Worm (Caenorhabditis elegans) whole organism, L4/young adult: Measurements from ENCODE around the gene ebax-1.

ENCODE experiments used
- W03F9.2 ChIP-seq: fragments of 150-350 bp; optimal IDR thresholded peaks from 2 replicates; lab custom pipeline; 2014; ENCODE audit warnings: missing biosample characterization, missing genetic modification characterization
- dao-5 ChIP-seq: sonication (generic microtip); optimal IDR thresholded peaks from 2 replicates; lab custom pipeline; 2016; ENCODE audit warnings: missing genotype, missing genetic modification characterization, moderate library complexity, missing compliant biosample characterization
- him-1 ChIP-seq: sonication (generic microtip); optimal IDR thresholded peaks from 2 replicates; lab custom pipeline; 2016; ENCODE audit warnings: missing genotype, missing genetic modification reagents, missing genetic modification characterization, missing compliant biosample characterization

ebax-1 gene

DNA sequence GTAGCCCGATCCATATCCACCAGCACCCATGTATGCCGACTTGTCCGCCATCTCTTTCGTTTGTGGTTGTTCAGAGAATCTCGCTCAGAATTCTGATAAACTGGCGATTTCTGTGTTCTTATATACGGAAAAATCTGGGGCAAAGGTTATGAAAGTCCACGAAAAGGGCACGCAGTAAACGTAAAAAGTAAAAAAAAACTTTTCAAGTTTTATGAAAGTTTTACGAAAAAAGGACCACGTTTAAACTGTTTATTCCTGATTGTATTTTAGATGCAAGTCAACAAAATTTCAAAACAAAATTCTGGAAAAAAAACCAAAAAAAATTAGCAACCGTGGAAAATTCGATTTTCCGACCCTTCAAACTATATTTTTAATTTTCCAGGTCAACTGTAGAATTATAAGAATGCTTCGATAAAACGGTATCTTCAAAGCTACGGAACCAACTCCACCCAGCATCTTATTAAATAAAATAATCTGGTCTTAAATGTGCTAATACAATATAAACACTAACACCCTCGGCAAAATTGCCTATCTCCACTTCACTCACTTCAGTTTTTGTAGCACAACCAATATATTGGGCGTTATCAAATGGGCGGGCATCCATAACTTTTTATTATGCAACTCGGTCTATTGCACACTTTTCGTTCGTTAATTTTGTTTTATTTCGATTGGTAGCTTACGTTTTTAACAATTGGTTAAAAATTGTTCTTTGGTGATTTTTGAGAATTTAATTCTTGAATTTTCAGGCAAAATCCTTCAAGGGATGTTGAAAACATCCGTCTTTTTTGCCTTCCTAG is 17.4 kb upstream of the ebax-1 start, which contains the start of the genes nspd-7 and Y43C5A.2:
Gene nspd-7 (minus strand): TSS at position 51 of the 797 bp plus-strand sequence.
Gene Y43C5A.2 (plus strand): TSS at position 747 of the 797 bp plus-strand sequence.
- TF ChIP-seq W03F9.2 (tag; lab: Kevin White, UChicago) (no peak), dao-5 (tag; lab: Kevin White, UChicago) (no peak), him-1 (tag; lab: Kevin White, UChicago) (no peak)

- TF ChIP-seq him-1 (tag; lab: Kevin White, UChicago) (no peak), W03F9.2 (tag; lab: Kevin White, UChicago) (no peak), dao-5 (tag; lab: Kevin White, UChicago) (no peak)
Measured at ce11 chrIV:10273360-10273759, 13.4 kb upstream of the ebax-1 start.

ce11 chrIV:10273781-10274313 is 12.9 kb upstream of the ebax-1 start, which contains the start of gene Y43C5A.3:
Gene Y43C5A.3, plus strand, starts transcription at chrIV:10274036.
- TF ChIP-seq dao-5 (tag; lab: Kevin White, UChicago): no peak
- no peak for TF ChIP-seq W03F9.2 (tag; lab: Kevin White, UChicago)
- no peak for TF ChIP-seq him-1 (tag; lab: Kevin White, UChicago)

ce11 chrIV:10275050-10275449 is 11.7 kb upstream of the ebax-1 start:
- TF ChIP-seq W03F9.2 (tag; lab: Kevin White, UChicago): no peak
- TF ChIP-seq him-1 (tag; lab: Kevin White, UChicago): no peak
- TF ChIP-seq dao-5 (tag; lab: Kevin White, UChicago): no peak

DNA sequence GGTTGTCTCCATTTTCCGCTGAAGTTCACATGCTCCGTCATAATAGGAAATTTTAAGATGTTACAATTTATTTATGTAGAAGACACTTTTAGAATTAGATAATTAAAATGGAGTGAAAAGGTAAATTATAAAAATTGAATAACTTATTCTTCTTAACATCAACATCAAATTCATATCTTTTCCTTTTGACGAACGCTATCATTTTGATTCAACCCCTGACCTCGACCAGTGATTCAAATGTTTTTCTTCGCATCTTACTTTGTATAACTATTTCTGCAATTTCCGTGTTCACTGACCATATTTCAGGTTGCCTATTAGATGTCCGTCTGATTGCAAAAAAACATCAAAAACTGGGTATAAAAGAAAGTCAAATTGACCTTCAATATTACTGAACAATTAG is 9.8 kb upstream of the ebax-1 start, which contains the start of gene Y43C5A.7:
Gene Y43C5A.7 (plus strand): TSS at position 301 of the 400 bp plus-strand sequence.
- TF ChIP-seq him-1 (tag; lab: Kevin White, UChicago): no peak
- no peak for TF ChIP-seq dao-5 (tag; lab: Kevin White, UChicago)
- TF ChIP-seq W03F9.2 (tag; lab: Kevin White, UChicago): no peak

ce11 chrIV:10277716-10278115 is 9.0 kb upstream of the ebax-1 start, which contains the start of gene Y43C5A.4:
Gene Y43C5A.4, plus strand, starts transcription at chrIV:10278016.
- TF ChIP-seq him-1 (tag; lab: Kevin White, UChicago): no peak
- TF ChIP-seq W03F9.2 (tag; lab: Kevin White, UChicago): no peak
- TF ChIP-seq dao-5 (tag; lab: Kevin White, UChicago): no peak

DNA sequence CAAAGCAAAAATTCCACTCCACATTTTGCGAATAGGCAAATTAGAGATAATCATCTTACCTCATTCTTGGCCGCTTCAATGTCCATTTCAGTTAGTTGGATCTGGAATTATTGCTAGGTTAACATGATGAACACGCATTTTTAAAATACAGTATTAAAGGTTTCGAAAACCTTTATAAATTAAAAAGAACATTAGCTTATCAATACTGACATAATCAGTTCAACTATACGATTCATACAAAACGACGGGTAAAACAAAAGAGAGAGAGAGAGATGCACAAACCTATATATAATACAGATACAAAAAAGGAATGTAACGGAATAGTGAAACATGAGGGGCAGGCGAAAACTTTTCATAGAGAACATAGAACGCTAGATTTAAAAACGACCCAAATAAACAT is 5.3 kb upstream of the ebax-1 start, which contains the start of gene thk-1:
Gene thk-1 (minus strand): TSS at position 101 of the 400 bp plus-strand sequence.
- TF ChIP-seq him-1 (tag; lab: Kevin White, UChicago): no peak
- no peak for TF ChIP-seq W03F9.2 (tag; lab: Kevin White, UChicago)
- no peak for TF ChIP-seq dao-5 (tag; lab: Kevin White, UChicago)

ce11 chrIV:10284194-10284910 is 2.4 kb upstream of the ebax-1 start, which contains the start of gene rad-51:
Gene rad-51, minus strand, starts transcription at chrIV:10284244.
- no peak for TF ChIP-seq him-1 (tag; lab: Kevin White, UChicago)
- no peak for TF ChIP-seq dao-5 (tag; lab: Kevin White, UChicago)
- no peak for TF ChIP-seq W03F9.2 (tag; lab: Kevin White, UChicago)

ce11 chrIV:10285328-10285727 is 1.4 kb upstream of the ebax-1 start:
- TF ChIP-seq dao-5 (tag; lab: Kevin White, UChicago) (no peak), W03F9.2 (tag; lab: Kevin White, UChicago) (no peak), him-1 (tag; lab: Kevin White, UChicago) (no peak)

- no peak for TF ChIP-seq him-1 (tag; lab: Kevin White, UChicago)
- TF ChIP-seq W03F9.2 (tag; lab: Kevin White, UChicago): no peak
- no peak for TF ChIP-seq dao-5 (tag; lab: Kevin White, UChicago)
Measured at ce11 chrIV:10288575-10288974, 1.8 kb downstream of the ebax-1 start.

DNA sequence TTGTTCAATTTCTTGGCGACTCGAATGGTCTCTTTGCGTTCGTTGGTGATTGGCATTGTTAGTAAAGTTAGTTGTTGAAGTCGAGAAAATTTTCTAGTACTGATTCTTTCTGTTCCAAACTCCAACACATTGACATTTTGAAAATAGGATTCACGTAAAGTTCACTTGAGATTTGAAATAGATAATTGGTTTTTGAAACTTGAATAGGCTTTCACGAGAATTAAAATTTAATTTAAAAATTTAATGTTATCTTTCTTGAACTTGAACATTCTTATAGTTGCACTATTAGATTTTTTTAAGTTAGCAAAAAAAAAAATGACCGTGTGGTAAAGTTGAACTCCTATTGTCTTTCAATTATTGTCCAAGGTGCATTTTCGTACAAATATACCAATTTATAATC is 7.3 kb downstream of the ebax-1 start, which contains the start of gene R09E10.6:
Gene R09E10.6 (minus strand): TSS at position 101 of the 400 bp plus-strand sequence.
- no peak for TF ChIP-seq him-1 (tag; lab: Kevin White, UChicago)
- no peak for TF ChIP-seq W03F9.2 (tag; lab: Kevin White, UChicago)
- TF ChIP-seq dao-5 (tag; lab: Kevin White, UChicago): no peak

DNA sequence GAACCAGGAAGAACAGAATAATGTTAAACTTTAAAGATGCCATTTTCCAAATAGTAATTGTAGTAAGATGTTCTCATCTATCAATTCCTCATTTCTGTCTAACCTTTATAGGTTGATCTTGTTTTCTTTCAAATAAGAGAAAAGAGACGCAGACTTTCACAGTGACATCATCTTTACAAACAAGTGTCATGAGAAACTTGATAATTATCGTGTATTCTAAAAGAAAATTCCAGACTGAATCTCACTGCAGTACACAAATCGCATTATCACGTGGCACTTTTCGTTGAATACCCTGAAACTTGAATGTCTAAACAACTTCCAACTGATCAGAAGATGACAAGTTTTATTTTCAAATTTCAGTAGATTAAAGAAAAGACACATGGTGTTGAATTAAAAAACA is 8.3 kb downstream of the ebax-1 start, which contains the start of gene R09E10.13:
Gene R09E10.13 (minus strand): TSS at position 61 of the 400 bp plus-strand sequence.
- TF ChIP-seq W03F9.2 (tag; lab: Kevin White, UChicago) (no peak), dao-5 (tag; lab: Kevin White, UChicago) (no peak), him-1 (tag; lab: Kevin White, UChicago) (no peak)
